Worm (Caenorhabditis elegans): ENCODE measurements around the gene fbxa-108.

fbxa-108 gene

ce11 chrV:17624906-17625305 lies 34.3 kb downstream of the fbxa-108 start, which contains the start of gene F57G4.11:
Gene F57G4.11, plus strand, starts transcription at chrV:17625206.
- no peak for TF ChIP-seq akir-1 (GFP tag; optimal IDR thresholded peaks at IDR 0.05)
- TF ChIP-seq F10E7.11 (tag; optimal IDR thresholded peaks at IDR 0.05) = no peak
- no peak for TF ChIP-seq bed-2 (GFP tag; IDR thresholded peaks at IDR 0.05)
- no peak for TF ChIP-seq T07F8.4 (tag; optimal IDR thresholded peaks at IDR 0.05)
- no peak for TF ChIP-seq die-1 (tag; optimal IDR thresholded peaks at IDR 0.05)
- no peak for TF ChIP-seq attf-6 (GFP tag; IDR thresholded peaks at IDR 0.05)

ce11 chrV:17623230-17623629 lies 36.0 kb downstream of the fbxa-108 start, which contains the start of gene F57G4.1:
Gene F57G4.1, plus strand, starts transcription at chrV:17623530.
- no peak for TF ChIP-seq ekl-4 (GFP tag; IDR thresholded peaks at IDR 0.05)
- TF ChIP-seq nhr-27 (tag; optimal IDR thresholded peaks at IDR 0.05) = no peak
- TF ChIP-seq rpc-1 (optimal IDR thresholded peaks at IDR 0.05) = no peak
- TF ChIP-seq rpc-1 (tag; optimal IDR thresholded peaks at IDR 0.05) = no peak
- no peak for TF ChIP-seq snpc-1.1 (tag; optimal IDR thresholded peaks at IDR 0.05; ENCODE audit: insufficient read depth)

- TF ChIP-seq sea-2 (GFP tag; IDR thresholded peaks at IDR 0.05) (no peak), pha-4 (tag; optimal IDR thresholded peaks at IDR 0.05) (no peak), tbp1 (GFP tag; optimal IDR thresholded peaks at IDR 0.05) (no peak), ceh-27 (GFP tag; optimal IDR thresholded peaks at IDR 0.05) (no peak), mxl-1 (tag; optimal IDR thresholded peaks at IDR 0.05) (no peak), snpc-1.1 (tag; optimal IDR thresholded peaks at IDR 0.05; ENCODE audit: insufficient read depth) (no peak), snpc-3.4 (tag; optimal IDR thresholded peaks at IDR 0.05) (no peak), xnd-1 (tag; optimal IDR thresholded peaks at IDR 0.05) (no peak), egl-44 (GFP tag; IDR thresholded peaks at IDR 0.05) (no peak), cebp-2 (GFP tag; IDR thresholded peaks at IDR 0.05) (no peak), tlf-1 (GFP tag; optimal IDR thresholded peaks at IDR 0.05) (no peak), nhr-90 (tag; optimal IDR thresholded peaks at IDR 0.05) (no peak), mes-4 (tag; optimal IDR thresholded peaks at IDR 0.05) (no peak), hmg-20 (GFP tag; IDR thresholded peaks at IDR 0.05) (no peak), let-607 (tag; optimal IDR thresholded peaks at IDR 0.05) (no peak), pbrm-1 (GFP tag; IDR thresholded peaks at IDR 0.05) (no peak)
Measured at ce11 chrV:17620266-17620665, 38.9 kb downstream of the fbxa-108 start, which contains the start of gene Y6G8.8. Gene Y6G8.8, plus strand, starts transcription at chrV:17620566.

- peak; percentile 92 for TF ChIP-seq hsf-1 (GFP tag; IDR thresholded peaks at IDR 0.05)
Measured at ce11 chrV:17618826-17619225, 40.4 kb downstream of the fbxa-108 start.

- peak; percentile 90 for TF ChIP-seq hsf-1 (GFP tag; IDR thresholded peaks at IDR 0.05)
Measured at ce11 chrV:17618189-17618588, 41.0 kb downstream of the fbxa-108 start.

ce11 chrV:17616807-17617206 lies 42.4 kb downstream of the fbxa-108 start, which contains the start of gene Y6G8.6:
Gene Y6G8.6, minus strand, starts transcription at chrV:17616904.
- TF ChIP-seq nhr-80 (tag; optimal IDR thresholded peaks at IDR 0.05) (peak; percentile 49), ceh-79 (tag; optimal IDR thresholded peaks at IDR 0.05) (no peak)

- TF ChIP-seq xnd-1 (tag; optimal IDR thresholded peaks at IDR 0.05) = no peak
Measured at ce11 chrV:17615609-17616008, 43.6 kb downstream of the fbxa-108 start, which contains the start of gene Y6G8.5. Gene Y6G8.5, minus strand, starts transcription at chrV:17615709.
